Fruit fly (Drosophila melanogaster) whole organism, adult: ENCODE results near the gene Dnai2.
A peak's percentile ranks its signal among the peaks of the same experiment; 100 is the strongest.

Experiments
- CG11617 ChIP-seq: fragments of 200-800 bp; sonication (Bioruptor generic); optimal IDR thresholded peaks from 2 replicates; lab custom pipeline; 2017; ENCODE audit warnings: mild to moderate bottlenecking, missing biosample characterization, missing genetic modification reagents, missing genetic modification characterization
- CG12768 ChIP-seq: fragments of 200-800 bp; sonication (Bioruptor generic); optimal IDR thresholded peaks from 2 replicates; lab custom pipeline; 2017; ENCODE audit warnings: missing biosample characterization, missing genetic modification characterization, mild to moderate bottlenecking, moderate library complexity, missing genetic modification reagents
- CG14711 ChIP-seq: fragments of 200-800 bp; sonication (Bioruptor generic); optimal IDR thresholded peaks from 2 replicates; lab custom pipeline; 2018; ENCODE audit warnings: missing biosample characterization, mild to moderate bottlenecking, missing genetic modification characterization, moderate library complexity
- CG1620 ChIP-seq: fragments of 200-800 bp; sonication (Bioruptor generic); optimal IDR thresholded peaks from 2 replicates; lab custom pipeline; 2016; ENCODE audit warnings: missing biosample characterization, missing genetic modification characterization
- CG33017 ChIP-seq: fragments of 200-800 bp; sonication (Bioruptor generic); optimal IDR thresholded peaks from 2 replicates; lab custom pipeline; 2018; ENCODE audit warnings: missing biosample characterization, mild to moderate bottlenecking, missing genetic modification characterization, moderate library complexity
- CG5204 ChIP-seq: fragments of 200-800 bp; sonication (Bioruptor generic); optimal IDR thresholded peaks from 2 replicates; lab custom pipeline; 2016; ENCODE audit warnings: missing biosample characterization, missing genetic modification characterization
- CG7045 ChIP-seq: fragments of 200-800 bp; sonication (Bioruptor generic); optimal IDR thresholded peaks from 2 replicates; lab custom pipeline; 2017; ENCODE audit warnings: missing biosample characterization, mild to moderate bottlenecking, missing genetic modification characterization
- CG7101 ChIP-seq: fragments of 200-800 bp; sonication (Bioruptor generic); optimal IDR thresholded peaks from 2 replicates; lab custom pipeline; 2018; ENCODE audit warnings: missing biosample characterization, mild to moderate bottlenecking, missing genetic modification characterization, moderate library complexity
- Clk ChIP-seq: fragments of 200-800 bp; sonication (Bioruptor generic); optimal IDR thresholded peaks from 2 replicates; lab custom pipeline; 2017; ENCODE audit warnings: missing biosample characterization, missing genetic modification characterization
- Crg-1 ChIP-seq: fragments of 200-800 bp; sonication (Bioruptor generic); optimal IDR thresholded peaks from 2 replicates; lab custom pipeline; 2016; ENCODE audit warnings: missing biosample characterization, missing genetic modification characterization
- Hr96 ChIP-seq: fragments of 200-800 bp; sonication (Bioruptor generic); optimal IDR thresholded peaks from 2 replicates; lab custom pipeline; 2016; ENCODE audit warnings: missing biosample characterization, missing genetic modification characterization
- Mnt ChIP-seq: fragments of 200-800 bp; sonication (Bioruptor generic); optimal IDR thresholded peaks from 2 replicates; lab custom pipeline; 2016; ENCODE audit warnings: missing biosample characterization, mild to moderate bottlenecking, missing genetic modification characterization
- bab1 ChIP-seq: fragments of 200-800 bp; sonication (Bioruptor generic); optimal IDR thresholded peaks from 3 replicates; lab custom pipeline; 2019; ENCODE audit warnings: missing biosample characterization, mild to moderate bottlenecking, missing genetic modification characterization, moderate library complexity
- cic ChIP-seq: fragments of 200-800 bp; sonication (Bioruptor generic); optimal IDR thresholded peaks from 2 replicates; lab custom pipeline; 2017; ENCODE audit warnings: missing biosample characterization, mild to moderate bottlenecking, missing genetic modification characterization, moderate library complexity
- cnc ChIP-seq, 2 experiments: fragments of >200 bp; optimal IDR thresholded peaks; 2 replicates each; lab custom pipeline; 2017
- kay ChIP-seq: fragments of 200-800 bp; sonication (Bioruptor generic); peaks from one replicate; lab custom pipeline; 2016; ENCODE audit warnings: missing biosample characterization, missing genetic modification characterization, borderline replicate concordance
- ovo ChIP-seq: fragments of 200-800 bp; sonication (Bioruptor generic); optimal IDR thresholded peaks from 2 replicates; lab custom pipeline; 2016; ENCODE audit warnings: missing biosample characterization, missing genetic modification characterization
- pad ChIP-seq: fragments of 200-800 bp; sonication (Bioruptor generic); optimal IDR thresholded peaks from 3 replicates; lab custom pipeline; 2017; ENCODE audit warnings: missing biosample characterization, missing genetic modification characterization, mild to moderate bottlenecking, moderate library complexity, missing genetic modification reagents
- tj ChIP-seq: fragments of 200-800 bp; sonication (Bioruptor generic); optimal IDR thresholded peaks from 3 replicates; lab custom pipeline; 2017; ENCODE audit warnings: missing biosample characterization, mild to moderate bottlenecking, missing genetic modification characterization, moderate library complexity
- toe ChIP-seq: fragments of 200-800 bp; sonication (Bioruptor generic); optimal IDR thresholded peaks from 2 replicates; lab custom pipeline; 2016; ENCODE audit warnings: missing biosample characterization, missing genetic modification characterization

Gene Dnai2

dm6 chr3L:11648410-11648809 lies 50.7 kb downstream of the Dnai2 start, which contains the start of the genes RIOK1 and Polr3H:
Gene RIOK1 (minus strand): TSS chr3L:11648474.
Gene Polr3H (plus strand): TSS chr3L:11648756.
- TF ChIP-seq cic (GFP tag; lab: Kevin White, UChicago) (no peak), Mnt (peak; percentile 99), bab1 (peak; percentile 76), CG14711 (tag; lab: Kevin White, UChicago) (peak; percentile 67), CG1620 (GFP tag; lab: Kevin White, UChicago) (peak; percentile 60), Hr96 (GFP tag; lab: Kevin White, UChicago) (peak; percentile 59), pad (peak; percentile 17), ovo (GFP tag; lab: Kevin White, UChicago) (no peak), CG33017 (no peak), CG5204 (GFP tag; lab: Kevin White, UChicago) (peak; percentile 57), CG7101 (tag; lab: Kevin White, UChicago) (peak; percentile 53), CG12768 (GFP tag; lab: Kevin White, UChicago) (peak; percentile 52), CG7045 (GFP tag; lab: Kevin White, UChicago) (peak; percentile 27), Crg-1 (GFP tag; lab: Kevin White, UChicago) (peak; percentile 56), cnc (optimal IDR thresholded peaks at IDR 0.05; lab: Kevin White, UChicago) (no peak), tj (GFP tag; lab: Kevin White, UChicago) (peak; percentile 11), CG11617 (GFP tag; lab: Kevin White, UChicago) (peak; percentile 72), Clk (GFP tag; lab: Kevin White, UChicago) (peak; percentile 27), toe (GFP tag; lab: Kevin White, UChicago) (peak; percentile 35), kay (GFP tag; lab: Kevin White, UChicago) (no peak)
